Fruit fly (Drosophila melanogaster) whole organism, pupa: Measurements from ENCODE around the gene CG33702.

Source experiments
- CG10348 ChIP-seq: fragments of 200-800 bp; sonication (Bioruptor generic); IDR thresholded peaks from 2 replicates; pipeline ENCODE4 v1.3.6; 2022; ENCODE audit warnings: missing biosample characterization, missing genetic modification characterization
- CG12605 ChIP-seq: fragments of 200-800 bp; sonication (Bioruptor generic); IDR thresholded peaks from 2 replicates; pipeline ENCODE4 v1.3.6; 2022; ENCODE audit warnings: missing biosample characterization, missing genetic modification characterization
- CG13204 ChIP-seq: fragments of 200-800 bp; sonication (Bioruptor generic); optimal IDR thresholded peaks from 2 replicates; lab custom pipeline; 2018; ENCODE audit warnings: missing biosample characterization, mild to moderate bottlenecking, missing genetic modification characterization, moderate library complexity
- CG14655 ChIP-seq: fragments of 200-800 bp; sonication (Bioruptor generic); optimal IDR thresholded peaks from 3 replicates; lab custom pipeline; 2017; ENCODE audit warnings: mild to moderate bottlenecking, missing biosample characterization, missing genetic modification reagents, missing genetic modification characterization
- CG15710 ChIP-seq: fragments of 200-800 bp; sonication (Bioruptor generic); optimal IDR thresholded peaks from 2 replicates; lab custom pipeline; 2018; ENCODE audit warnings: missing biosample characterization, mild to moderate bottlenecking, missing genetic modification characterization, moderate library complexity
- CG17806 ChIP-seq: fragments of 200-800 bp; sonication (Bioruptor generic); optimal IDR thresholded peaks from 2 replicates; lab custom pipeline; 2018; ENCODE audit warnings: missing biosample characterization, mild to moderate bottlenecking, missing genetic modification characterization, moderate library complexity
- CG32121 ChIP-seq: fragments of 200-800 bp; sonication (Bioruptor generic); IDR thresholded peaks from 2 replicates; pipeline ENCODE4 v1.3.6; 2022; ENCODE audit warnings: missing biosample characterization, missing genetic modification characterization
- CG34367 ChIP-seq: fragments of 200-800 bp; sonication (Bioruptor generic); optimal IDR thresholded peaks from 2 replicates; lab custom pipeline; 2018; ENCODE audit warnings: missing biosample characterization, mild to moderate bottlenecking, missing genetic modification characterization
- CG4496 ChIP-seq: fragments of 200-800 bp; sonication (Bioruptor generic); IDR thresholded peaks from 3 replicates; pipeline ENCODE4 v1.3.6; 2022; ENCODE audit warnings: missing biosample characterization, missing genetic modification characterization
- CG8159 ChIP-seq: fragments of 200-800 bp; sonication (Bioruptor generic); optimal IDR thresholded peaks from 3 replicates; lab custom pipeline; 2018; ENCODE audit warnings: missing biosample characterization, mild to moderate bottlenecking, missing genetic modification characterization, moderate library complexity
- CG8301 ChIP-seq: fragments of 200-800 bp; sonication (Bioruptor generic); optimal IDR thresholded peaks from 2 replicates; lab custom pipeline; 2018; ENCODE audit warnings: missing biosample characterization, mild to moderate bottlenecking, missing genetic modification characterization
- CG9948 ChIP-seq: fragments of 200-800 bp; sonication (Bioruptor generic); optimal IDR thresholded peaks from 2 replicates; lab custom pipeline; 2018; ENCODE audit warnings: missing biosample characterization, mild to moderate bottlenecking, missing genetic modification characterization, moderate library complexity
- D1 ChIP-seq: fragments of 200-800 bp; sonication (Bioruptor generic); optimal IDR thresholded peaks from 2 replicates; lab custom pipeline; 2018; ENCODE audit warnings: missing biosample characterization, mild to moderate bottlenecking, missing genetic modification characterization, moderate library complexity
- EcR ChIP-seq: fragments of 200-800 bp; sonication (Bioruptor generic); optimal IDR thresholded peaks from 3 replicates; lab custom pipeline; 2019; ENCODE audit warnings: missing biosample characterization, missing genetic modification characterization, mild to moderate bottlenecking, moderate library complexity, missing genetic modification reagents
- Ets98B ChIP-seq: fragments of 200-800 bp; sonication (Bioruptor generic); IDR thresholded peaks from 2 replicates; pipeline ENCODE4 v1.3.6; 2022; ENCODE audit warnings: missing biosample characterization, missing genetic modification characterization
- Pif1A ChIP-seq: fragments of 200-800 bp; sonication (Bioruptor generic); optimal IDR thresholded peaks from 3 replicates; lab custom pipeline; 2016; ENCODE audit warnings: missing biosample characterization, missing genetic modification characterization
- Snoo ChIP-seq: fragments of 200-800 bp; sonication (Bioruptor generic); optimal IDR thresholded peaks from 3 replicates; lab custom pipeline; 2017; ENCODE audit warnings: missing biosample characterization, mild to moderate bottlenecking, missing genetic modification characterization, inconsistent platforms
- fd96Ca ChIP-seq: fragments of 200-800 bp; sonication (Bioruptor generic); IDR thresholded peaks from 3 replicates; pipeline ENCODE4 v1.3.6; 2022; ENCODE audit warnings: missing biosample characterization, missing genetic modification characterization
- gl ChIP-seq: fragments of 200-800 bp; sonication (Bioruptor generic); optimal IDR thresholded peaks from 2 replicates; lab custom pipeline; 2018; ENCODE audit warnings: missing biosample characterization, mild to moderate bottlenecking, missing genetic modification characterization
- rn ChIP-seq: fragments of 200-800 bp; sonication (Bioruptor generic); IDR thresholded peaks from 2 replicates; pipeline ENCODE4 v1.3.6; 2022; ENCODE audit warnings: missing biosample characterization, missing genetic modification characterization

CG33702 gene

dm6 chr3L:9465652-9466244, 47.5 kb downstream of the CG33702 start:
- no peak for TF ChIP-seq CG8301 (tag; lab: Kevin White, UChicago)
- TF ChIP-seq Pif1A = no peak
- no peak for TF ChIP-seq CG8159 (tag; lab: Kevin White, UChicago)
- no peak for TF ChIP-seq CG32121 (GFP tag; lab: Robert Waterston, UW)
- TF ChIP-seq CG4496 (GFP tag; lab: Robert Waterston, UW) = no peak
- TF ChIP-seq CG14655 = no peak
- no peak for TF ChIP-seq CG17806 (tag; lab: Kevin White, UChicago)
- no peak for TF ChIP-seq rn (GFP tag; lab: Robert Waterston, UW)
- TF ChIP-seq CG9948 (tag; lab: Kevin White, UChicago) = no peak
- no peak for TF ChIP-seq D1
- TF ChIP-seq CG13204 (GFP tag; lab: Kevin White, UChicago) = no peak
- no peak for TF ChIP-seq Snoo (tag; lab: Kevin White, UChicago)
- TF ChIP-seq CG12605 (GFP tag; lab: Robert Waterston, UW) = no peak
- TF ChIP-seq CG34367 (tag; lab: Kevin White, UChicago) = no peak
- no peak for TF ChIP-seq CG15710 (tag; lab: Kevin White, UChicago)
- no peak for TF ChIP-seq EcR (GFP tag; lab: Kevin White, UChicago)
- no peak for TF ChIP-seq gl (tag; lab: Kevin White, UChicago)
- TF ChIP-seq CG10348 = no peak
- no peak for TF ChIP-seq fd96Ca (GFP tag; lab: Robert Waterston, UW)
- no peak for TF ChIP-seq Ets98B (GFP tag; lab: Robert Waterston, UW)
